Worm (Caenorhabditis elegans): ENCODE data around the gene D2096.7.
A peak's percentile ranks its signal among the peaks of the same experiment; 100 is the strongest.

The D2096.7 gene

ce11 chrIV:8369135-8369534 lies 8.3 kb downstream of the D2096.7 start, which contains the start of gene D2096.6:
Gene D2096.6 (minus strand): TSS chrIV:8369235.
- TF ChIP-seq lin-39 (tag; optimal IDR thresholded peaks at IDR 0.05) (no peak), alr-1 (tag; optimal IDR thresholded peaks at IDR 0.05) (no peak), mab-5 (tag; optimal IDR thresholded peaks at IDR 0.05) (no peak), sma-9 (GFP tag; optimal IDR thresholded peaks at IDR 0.05) (no peak), sma-9 (tag; optimal IDR thresholded peaks at IDR 0.05) (no peak), aly-2 (tag; optimal IDR thresholded peaks at IDR 0.05) (no peak), skn-1 (tag; optimal IDR thresholded peaks at IDR 0.05) (no peak), nhr-11 (tag; optimal IDR thresholded peaks at IDR 0.05) (no peak), ztf-1 (GFP tag; conservative IDR thresholded peaks at IDR 0.05) (no peak), nhr-23 (tag; optimal IDR thresholded peaks at IDR 0.05) (no peak), zag-1 (tag; optimal IDR thresholded peaks at IDR 0.05) (no peak)

DNA sequence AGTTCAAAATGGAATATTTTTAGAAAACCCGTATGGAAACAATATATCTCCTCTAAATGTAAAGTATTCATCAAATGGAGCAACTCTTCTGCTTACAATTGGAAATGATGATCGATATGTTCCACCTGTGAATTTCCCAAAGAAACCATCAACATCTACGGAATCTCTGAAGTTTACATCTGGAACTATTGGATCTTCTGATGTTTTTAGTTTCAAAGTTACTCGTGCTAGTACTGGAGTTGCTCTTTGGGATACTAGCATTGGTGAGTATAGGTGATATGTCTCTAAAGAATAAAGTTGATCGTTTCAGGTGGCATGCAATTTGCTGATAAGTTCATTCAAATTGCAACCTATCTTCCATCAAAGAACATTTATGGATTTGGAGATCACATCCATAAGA lies 9.5 kb downstream of the D2096.7 start:
- no peak for TF ChIP-seq lin-39 (tag; optimal IDR thresholded peaks at IDR 0.05)
- no peak for TF ChIP-seq nhr-77 (tag; optimal IDR thresholded peaks at IDR 0.05)
- TF ChIP-seq fos-1 (tag; optimal IDR thresholded peaks at IDR 0.05): no peak
- TF ChIP-seq C34F6.9 (tag; optimal IDR thresholded peaks at IDR 0.05): no peak

DNA sequence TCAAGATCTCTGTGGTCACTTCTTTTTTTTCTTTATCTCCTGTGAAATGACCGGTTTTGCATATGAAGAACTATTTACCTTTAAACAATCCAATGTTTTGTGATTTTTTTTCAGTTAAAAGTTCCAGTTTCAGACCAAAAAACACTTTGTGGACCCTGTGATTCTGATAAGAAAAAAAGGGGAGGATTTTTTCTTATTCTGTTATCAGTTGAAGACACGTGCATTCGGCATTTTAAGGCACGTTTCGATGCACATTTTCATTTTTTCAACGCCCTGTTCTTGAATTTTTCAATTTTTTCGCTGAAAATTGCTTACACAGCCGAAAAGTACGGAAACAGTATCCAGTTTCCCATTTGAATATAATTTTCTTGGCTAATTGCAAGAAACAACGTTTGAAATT lies 11.1 kb downstream of the D2096.7 start, which contains the start of gene aagr-1:
aagr-1 (plus strand) TSS at position 227 of the 400 bp plus-strand sequence.
- TF ChIP-seq fos-1 (tag; optimal IDR thresholded peaks at IDR 0.05) (peak; percentile 45), unc-39 (tag; optimal IDR thresholded peaks at IDR 0.05) (no peak), crh-2 (tag; optimal IDR thresholded peaks at IDR 0.05) (peak; percentile 47)

- TF ChIP-seq sma-3 (GFP tag; optimal IDR thresholded peaks at IDR 0.05): no peak
- no peak for TF ChIP-seq blmp-1 (tag; optimal IDR thresholded peaks at IDR 0.05; ENCODE audit: insufficient read depth)
- no peak for TF ChIP-seq ztf-4 (tag; optimal IDR thresholded peaks at IDR 0.05)
- TF ChIP-seq ceh-82 (tag; optimal IDR thresholded peaks at IDR 0.05): no peak
- TF ChIP-seq ZK546.5 (tag; optimal IDR thresholded peaks at IDR 0.05): no peak
- TF ChIP-seq nhr-11 (tag; optimal IDR thresholded peaks at IDR 0.05): no peak
- TF ChIP-seq sem-4 (tag; optimal IDR thresholded peaks at IDR 0.05): no peak
- no peak for TF ChIP-seq nhr-25 (tag; optimal IDR thresholded peaks at IDR 0.05)
- no peak for TF ChIP-seq F13H6.1 (tag; optimal IDR thresholded peaks at IDR 0.05)
- no peak for TF ChIP-seq unc-39 (tag; optimal IDR thresholded peaks at IDR 0.05)
- TF ChIP-seq nhr-12 (tag; optimal IDR thresholded peaks at IDR 0.05): no peak
- no peak for TF ChIP-seq fos-1 (tag; optimal IDR thresholded peaks at IDR 0.05)
- TF ChIP-seq nhr-21 (tag; optimal IDR thresholded peaks at IDR 0.05): no peak
- no peak for TF ChIP-seq C34F6.9 (tag; optimal IDR thresholded peaks at IDR 0.05)
- no peak for TF ChIP-seq unc-62 (GFP tag; optimal IDR thresholded peaks at IDR 0.05)
- no peak for TF ChIP-seq nhr-6 (tag; optimal IDR thresholded peaks at IDR 0.05)
- no peak for TF ChIP-seq lin-13 (GFP tag; optimal IDR thresholded peaks at IDR 0.05)
Observed at ce11 chrIV:8363163-8363562, 14.3 kb downstream of the D2096.7 start, which contains the start of gene D2096.12. Gene D2096.12 (plus strand): TSS chrIV:8363463.

- TF ChIP-seq unc-62 (GFP tag; optimal IDR thresholded peaks at IDR 0.05) (no peak), unc-39 (tag; optimal IDR thresholded peaks at IDR 0.05) (no peak), skn-1 (tag; optimal IDR thresholded peaks at IDR 0.05) (no peak), mdl-1 (tag; optimal IDR thresholded peaks at IDR 0.05) (no peak), unc-55 (GFP tag; optimal IDR thresholded peaks at IDR 0.05) (no peak), elt-3 (tag; optimal IDR thresholded peaks at IDR 0.05) (no peak), nhr-237 (tag; optimal IDR thresholded peaks at IDR 0.05) (no peak), R02D3.7 (tag; optimal IDR thresholded peaks at IDR 0.05) (no peak), nhr-12 (tag; optimal IDR thresholded peaks at IDR 0.05) (no peak), sma-3 (GFP tag; optimal IDR thresholded peaks at IDR 0.05) (no peak), sma-9 (GFP tag; optimal IDR thresholded peaks at IDR 0.05) (no peak), sma-9 (tag; optimal IDR thresholded peaks at IDR 0.05) (no peak), Y55F3AM.14 (GFP tag; optimal IDR thresholded peaks at IDR 0.05) (no peak), fos-1 (tag; optimal IDR thresholded peaks at IDR 0.05) (no peak), dmd-4 (tag; optimal IDR thresholded peaks at IDR 0.05) (no peak), nhr-6 (tag; optimal IDR thresholded peaks at IDR 0.05) (no peak), nhr-21 (tag; optimal IDR thresholded peaks at IDR 0.05) (no peak), mbf-1 (tag; optimal IDR thresholded peaks at IDR 0.05) (no peak), aly-2 (tag; optimal IDR thresholded peaks at IDR 0.05) (no peak), elt-1 (tag; optimal IDR thresholded peaks at IDR 0.05) (no peak), ztf-4 (tag; optimal IDR thresholded peaks at IDR 0.05) (no peak)
Observed at ce11 chrIV:8360817-8361216, 16.6 kb downstream of the D2096.7 start, which contains the start of gene sqv-1. Gene sqv-1 (plus strand): TSS chrIV:8361117.

All from whole organism, L2 larva.